Worm (Caenorhabditis elegans): Measurements from ENCODE around the gene arx-6.

DNA sequence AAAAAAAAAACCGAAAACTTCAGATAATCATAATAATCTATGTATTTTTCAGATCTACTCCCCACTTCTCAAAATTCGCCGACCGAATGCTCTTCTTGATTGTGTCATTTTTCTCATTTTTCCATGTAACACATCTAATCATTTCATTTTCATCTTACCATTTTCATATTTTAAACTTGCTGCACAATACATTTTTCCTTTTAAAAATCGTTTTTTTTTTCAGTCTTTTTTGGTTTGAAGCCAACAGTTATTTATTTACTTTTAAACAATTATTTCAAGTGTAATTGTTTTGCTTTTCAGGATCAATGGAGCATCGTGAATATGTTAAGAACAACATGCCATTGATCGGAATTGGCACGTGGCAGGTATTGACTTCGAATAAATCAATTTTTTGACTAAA, 19.4 kb upstream of the arx-6 start, which contains the start of gene C35D10.6:
- no peak for TF ChIP-seq aly-1 (tag; optimal IDR thresholded peaks at IDR 0.05)
- TF ChIP-seq ets-7 (tag; optimal IDR thresholded peaks at IDR 0.05): no peak
- TF ChIP-seq ama-1 (optimal IDR thresholded peaks at IDR 0.05): no peak
- no peak for TF ChIP-seq hmbx-1 (tag; optimal IDR thresholded peaks at IDR 0.05)
- no peak for TF ChIP-seq ceh-13 (GFP tag; optimal IDR thresholded peaks at IDR 0.05)
- TF ChIP-seq F13C5.2 (tag; optimal IDR thresholded peaks at IDR 0.05): no peak
- no peak for TF ChIP-seq flt-1 (GFP tag; IDR thresholded peaks at IDR 0.05)

All from whole organism, early embryonic.